Worm (Caenorhabditis elegans) whole organism, L2 larva: Measurements from ENCODE around the gene F18A1.7.

ENCODE experiments used
- ceh-82 ChIP-seq: fragments of 150-350 bp; optimal IDR thresholded peaks from 2 replicates; lab custom pipeline; 2014; ENCODE audit warnings: missing biosample characterization, missing genetic modification characterization
- crh-2 ChIP-seq: sonication (generic microtip); optimal IDR thresholded peaks from 2 replicates; lab custom pipeline; 2017; ENCODE audit warnings: missing biosample characterization, missing genetic modification characterization
- egl-27 ChIP-seq: sonication (generic microtip); optimal IDR thresholded peaks from 3 replicates; lab custom pipeline; 2017; ENCODE audit warnings: missing biosample characterization, missing genetic modification reagents, missing genetic modification characterization
- elt-1 ChIP-seq: fragments of 150-350 bp; optimal IDR thresholded peaks from 2 replicates; lab custom pipeline; 2014; ENCODE audit warnings: missing biosample characterization, missing genetic modification characterization
- snpc-4 ChIP-seq: fragments of 150-350 bp; optimal IDR thresholded peaks from 2 replicates; lab custom pipeline; 2014; ENCODE audit warnings: missing biosample characterization, missing genetic modification characterization

DNA sequence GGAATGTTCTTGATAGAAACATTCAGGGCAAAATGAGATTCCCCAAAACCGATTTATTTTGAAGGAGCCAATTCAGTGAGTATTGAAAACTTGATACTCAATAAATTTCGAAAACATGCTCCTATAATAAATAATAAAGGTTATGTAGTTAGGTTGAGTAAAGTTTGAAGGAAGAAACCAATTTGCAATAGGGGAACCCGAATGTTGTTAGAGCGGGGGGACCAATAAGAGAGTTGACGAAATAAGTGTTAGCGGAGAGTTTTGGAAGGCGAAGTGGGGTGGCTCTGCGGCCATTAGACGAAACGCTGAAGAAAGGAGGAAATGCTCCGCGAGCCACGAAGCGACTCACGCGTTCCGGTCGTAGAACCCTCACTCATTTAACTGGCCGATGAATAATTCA lies 38.6 kb downstream of the F18A1.7 start:
- no peak for TF ChIP-seq crh-2 (tag; lab: Kevin White, UChicago)
- no peak for TF ChIP-seq ceh-82
- no peak for TF ChIP-seq egl-27 (tag; lab: Kevin White, UChicago)
- TF ChIP-seq elt-1 (tag; lab: Kevin White, UChicago): no peak
- TF ChIP-seq snpc-4 (tag; lab: Kevin White, UChicago): no peak
